Fruit fly (Drosophila melanogaster) whole organism, embryonic: Measurements from ENCODE around the gene Acsx1L.

Experiments
- BEAF-32 ChIP-seq: fragments of 200-800 bp; sonication (Bioruptor generic); optimal IDR thresholded peaks from 3 replicates; lab custom pipeline; 2017; ENCODE audit warnings: missing biosample characterization, missing genetic modification characterization, mild to moderate bottlenecking, moderate library complexity, missing genetic modification reagents
- C15 ChIP-seq: fragments of 200-800 bp; sonication (Bioruptor generic); IDR thresholded peaks from 3 replicates; pipeline ENCODE4 v1.3.6; 2022; ENCODE audit warnings: missing biosample characterization, missing genetic modification characterization
- CG10654 ChIP-seq: fragments of 200-800 bp; sonication (Bioruptor generic); optimal IDR thresholded peaks from 2 replicates; lab custom pipeline; 2016; ENCODE audit warnings: missing biosample characterization, missing genetic modification characterization
- CG10959 ChIP-seq: fragments of 200-800 bp; sonication (Bioruptor generic); IDR thresholded peaks from 2 replicates; pipeline ENCODE4 v1.3.6; 2022; ENCODE audit warnings: missing biosample characterization, missing genetic modification characterization
- CG12391 ChIP-seq: fragments of 200-800 bp; sonication (Bioruptor generic); optimal IDR thresholded peaks from 3 replicates; lab custom pipeline; 2018; ENCODE audit warnings: missing biosample characterization, mild to moderate bottlenecking, missing genetic modification characterization, moderate library complexity
- CG13894 ChIP-seq: fragments of 200-800 bp; sonication (Bioruptor generic); optimal IDR thresholded peaks from 3 replicates; lab custom pipeline; 2018; ENCODE audit warnings: missing biosample characterization, mild to moderate bottlenecking, missing genetic modification characterization, moderate library complexity
- CG15696 ChIP-seq: fragments of 200-800 bp; sonication (Bioruptor generic); optimal IDR thresholded peaks from 2 replicates; lab custom pipeline; 2019; ENCODE audit warnings: missing biosample characterization, mild to moderate bottlenecking, missing genetic modification characterization, moderate library complexity
- CG16813 ChIP-seq: fragments of 200-800 bp; sonication (Bioruptor generic); IDR thresholded peaks from 3 replicates; pipeline ENCODE4 v1.3.6; 2022; ENCODE audit warnings: missing biosample characterization, missing genetic modification characterization; ENCODE audit not compliant: partially characterized antibody
- CG2889 ChIP-seq: fragments of 200-800 bp; sonication (Bioruptor generic); IDR thresholded peaks from 3 replicates; pipeline ENCODE4 v1.3.6; 2022; ENCODE audit warnings: missing biosample characterization, missing genetic modification characterization
- CG34376 ChIP-seq: fragments of 200-800 bp; sonication (Bioruptor generic); optimal IDR thresholded peaks from 2 replicates; lab custom pipeline; 2018; ENCODE audit warnings: missing biosample characterization, mild to moderate bottlenecking, missing genetic modification characterization
- CG4424 ChIP-seq: fragments of 200-800 bp; sonication (Bioruptor generic); optimal IDR thresholded peaks from 3 replicates; lab custom pipeline; 2016; ENCODE audit warnings: missing biosample characterization, missing genetic modification characterization
- CG6683 ChIP-seq: fragments of 200-800 bp; sonication (Bioruptor generic); optimal IDR thresholded peaks from 2 replicates; lab custom pipeline; 2017; ENCODE audit warnings: missing biosample characterization, mild to moderate bottlenecking, missing genetic modification characterization, missing genetic modification reagents
- CG6765 ChIP-seq: fragments of 200-800 bp; sonication (Bioruptor generic); optimal IDR thresholded peaks from 3 replicates; lab custom pipeline; 2017; ENCODE audit warnings: missing biosample characterization, mild to moderate bottlenecking, missing genetic modification characterization
- CG6791 ChIP-seq: fragments of 200-800 bp; sonication (Bioruptor generic); IDR thresholded peaks from 3 replicates; pipeline ENCODE4 v1.3.6; 2022; ENCODE audit warnings: missing biosample characterization, missing genetic modification characterization; ENCODE audit not compliant: partially characterized antibody
- CG6854 ChIP-seq: fragments of 200-800 bp; sonication (Bioruptor generic); optimal IDR thresholded peaks from 3 replicates; lab custom pipeline; 2017; ENCODE audit warnings: missing biosample characterization, mild to moderate bottlenecking, missing genetic modification characterization
- CG7987 ChIP-seq: fragments of 200-800 bp; sonication (Bioruptor generic); optimal IDR thresholded peaks from 2 replicates; lab custom pipeline; 2018; ENCODE audit warnings: missing biosample characterization, mild to moderate bottlenecking, missing genetic modification characterization, moderate library complexity
- CHES-1-like ChIP-seq: fragments of 200-800 bp; sonication (Bioruptor generic); optimal IDR thresholded peaks from 2 replicates; lab custom pipeline; 2016; ENCODE audit warnings: missing biosample characterization, missing genetic modification characterization
- Dip3 ChIP-seq: fragments of 200-800 bp; sonication (Bioruptor generic); optimal IDR thresholded peaks from 3 replicates; lab custom pipeline; 2016; ENCODE audit warnings: missing biosample characterization, missing genetic modification characterization
- Dll ChIP-seq: fragments of 200-800 bp; sonication (Bioruptor generic); IDR thresholded peaks from 4 replicates; pipeline ENCODE4 v1.3.6; 2022; ENCODE audit warnings: missing biosample characterization, missing genetic modification characterization; ENCODE audit not compliant: partially characterized antibody
- Doc3 ChIP-seq: fragments of 200-800 bp; sonication (Bioruptor generic); IDR thresholded peaks from 3 replicates; pipeline ENCODE4 v1.3.6; 2022; ENCODE audit warnings: missing biosample characterization, missing genetic modification characterization; ENCODE audit not compliant: partially characterized antibody
- GATAe ChIP-seq: fragments of 200-800 bp; sonication (Bioruptor generic); conservative IDR thresholded peaks from 2 replicates; pipeline ENCODE4 v1.3.6; 2022; ENCODE audit warnings: missing biosample characterization, missing genetic modification characterization
- HmgD ChIP-seq: fragments of 200-800 bp; sonication (Bioruptor generic); optimal IDR thresholded peaks from 3 replicates; lab custom pipeline; 2016; ENCODE audit warnings: missing biosample characterization, missing genetic modification characterization
- Hr39 ChIP-seq: fragments of >200 bp; optimal IDR thresholded peaks from 2 replicates; lab custom pipeline; 2017
- Hr78 ChIP-seq, 2 experiments: fragments of 200-800 bp in 1 of 2; fragments of >200 bp in 1 of 2; sonication (Bioruptor generic) in 1 of 2; optimal IDR thresholded peaks; 2 replicates each; lab custom pipeline; 2017 to 2019; ENCODE audit warnings: missing biosample characterization in 2 of 2, missing genetic modification characterization in 2 of 2, mild to moderate bottlenecking in 1 of 2, moderate library complexity in 1 of 2
- Lhr ChIP-seq: fragments of 200-800 bp; sonication (Bioruptor generic); optimal IDR thresholded peaks from 3 replicates; lab custom pipeline; 2017; ENCODE audit warnings: mild to moderate bottlenecking, missing biosample characterization, missing genetic modification reagents, missing genetic modification characterization
- Meics ChIP-seq: fragments of 200-800 bp; sonication (Bioruptor generic); optimal IDR thresholded peaks from 2 replicates; lab custom pipeline; 2017; ENCODE audit warnings: missing biosample characterization, mild to moderate bottlenecking, missing genetic modification characterization
- Mes4 ChIP-seq: fragments of 200-800 bp; sonication (Bioruptor generic); optimal IDR thresholded peaks from 2 replicates; lab custom pipeline; 2016; ENCODE audit warnings: missing biosample characterization, missing genetic modification characterization
- NK7.1 ChIP-seq: fragments of 200-800 bp; sonication (Bioruptor generic); optimal IDR thresholded peaks from 3 replicates; lab custom pipeline; 2016; ENCODE audit warnings: missing biosample characterization, missing genetic modification characterization
- Sox100B ChIP-seq: fragments of 200-800 bp; sonication (Bioruptor generic); optimal IDR thresholded peaks from 3 replicates; lab custom pipeline; 2018; ENCODE audit warnings: missing biosample characterization, mild to moderate bottlenecking, missing genetic modification characterization
- Trl ChIP-seq, 3 experiments: fragments of >200 bp in 2 of 3; fragments of 200-800 bp in 1 of 3; sonication (Bioruptor generic) in 1 of 3; optimal IDR thresholded peaks; 2 replicates in 1 of 3; 3 replicates in 2 of 3; lab custom pipeline; 2016 to 2017; ENCODE audit warnings: missing biosample characterization in 1 of 3, missing genetic modification characterization in 1 of 3
- abd-A ChIP-seq: fragments of 200-800 bp; sonication (Bioruptor generic); optimal IDR thresholded peaks from 3 replicates; lab custom pipeline; 2019; ENCODE audit warnings: missing biosample characterization, mild to moderate bottlenecking, missing genetic modification characterization, moderate library complexity
- chinmo ChIP-seq: fragments of 200-800 bp; sonication (Bioruptor generic); IDR thresholded peaks from 4 replicates; pipeline ENCODE4 v1.3.6; 2022; ENCODE audit warnings: missing biosample characterization, missing genetic modification characterization; ENCODE audit not compliant: partially characterized antibody
- da ChIP-seq: fragments of 200-800 bp; sonication (Bioruptor generic); optimal IDR thresholded peaks from 2 replicates; lab custom pipeline; 2016; ENCODE audit warnings: missing biosample characterization, missing genetic modification characterization
- dysf ChIP-seq: fragments of 200-800 bp; sonication (Bioruptor generic); IDR thresholded peaks from 3 replicates; pipeline ENCODE4 v1.3.6; 2022; ENCODE audit warnings: missing biosample characterization, missing genetic modification characterization
- grn ChIP-seq: fragments of 200-800 bp; sonication (Bioruptor generic); optimal IDR thresholded peaks from 3 replicates; lab custom pipeline; 2017; ENCODE audit warnings: missing biosample characterization, missing genetic modification characterization
- hbn ChIP-seq: fragments of 200-800 bp; sonication (Bioruptor generic); IDR thresholded peaks from 2 replicates; pipeline ENCODE4 v1.3.6; 2022; ENCODE audit warnings: missing biosample characterization, missing genetic modification characterization; ENCODE audit not compliant: partially characterized antibody
- inv ChIP-seq: fragments of 200-800 bp; sonication (Bioruptor generic); IDR thresholded peaks from 2 replicates; pipeline ENCODE4 v1.3.6; 2022; ENCODE audit warnings: missing biosample characterization, missing genetic modification characterization; ENCODE audit not compliant: partially characterized antibody
- lov ChIP-seq, 2 experiments: fragments of 200-800 bp in 1 of 2; fragments of >200 bp in 1 of 2; sonication (Bioruptor generic) in 1 of 2; IDR thresholded peaks in 1 of 2; optimal IDR thresholded peaks in 1 of 2; 2 replicates in 1 of 2; 3 replicates in 1 of 2; pipeline versions ENCODE4 v1.3.6 to Lab custom; 2017 to 2022; ENCODE audit warnings: missing biosample characterization in 1 of 2, missing genetic modification characterization in 1 of 2
- mirr ChIP-seq: fragments of 200-800 bp; sonication (Bioruptor generic); optimal IDR thresholded peaks from 3 replicates; lab custom pipeline; 2018; ENCODE audit warnings: missing biosample characterization, mild to moderate bottlenecking, missing genetic modification characterization
- mld ChIP-seq: fragments of 200-800 bp; sonication (Bioruptor generic); IDR thresholded peaks from 3 replicates; pipeline ENCODE4 v1.3.6; 2022; ENCODE audit warnings: missing biosample characterization, missing genetic modification characterization; ENCODE audit not compliant: partially characterized antibody
- nerfin-1 ChIP-seq: fragments of 200-800 bp; sonication (Bioruptor generic); optimal IDR thresholded peaks from 3 replicates; lab custom pipeline; 2019; ENCODE audit warnings: missing biosample characterization, mild to moderate bottlenecking, missing genetic modification characterization, moderate library complexity
- sd ChIP-seq: fragments of 200-800 bp; sonication (Bioruptor generic); optimal IDR thresholded peaks from 3 replicates; lab custom pipeline; 2018; ENCODE audit warnings: missing biosample characterization, mild to moderate bottlenecking, missing genetic modification characterization, moderate library complexity
- slou ChIP-seq: fragments of 200-800 bp; sonication (Bioruptor generic); optimal IDR thresholded peaks from 3 replicates; lab custom pipeline; 2016; ENCODE audit warnings: missing biosample characterization, missing genetic modification characterization
- sug ChIP-seq: fragments of 200-800 bp; optimal IDR thresholded peaks from 2 replicates; lab custom pipeline; 2019; ENCODE audit warnings: missing biosample characterization, mild to moderate bottlenecking, missing genetic modification characterization, moderate library complexity

Gene Acsx1L

dm6 chr3R:19789942-19790774, 17.1 kb upstream of the Acsx1L start (continued):
- TF ChIP-seq CG6791 (peak; percentile 91), lov (optimal IDR thresholded peaks at IDR 0.05; lab: Kevin White, UChicago) (no peak), lov (GFP tag; IDR thresholded peaks at IDR 0.05; lab: Robert Waterston, UW) (no peak), C15 (GFP tag; lab: Robert Waterston, UW) (no peak), chinmo (GFP tag; lab: Robert Waterston, UW) (peak; percentile 72; the same call in 1 of the 4 replicates), dysf (GFP tag; lab: Robert Waterston, UW) (no peak), CG12391 (tag; lab: Kevin White, UChicago) (no peak), mld (GFP tag; lab: Robert Waterston, UW) (peak; percentile 84), Sox100B (GFP tag; lab: Kevin White, UChicago) (no peak), abd-A (tag; lab: Kevin White, UChicago) (no peak), CG16813 (GFP tag; lab: Robert Waterston, UW) (peak; percentile 88), Dll (GFP tag; lab: Robert Waterston, UW) (peak; percentile 50; the same call in 2 of the 4 replicates), CG6683 (GFP tag; lab: Kevin White, UChicago) (no peak), hbn (0 out of 2 replicates have a peak, but pooled peaks have one; percentile 31), inv (GFP tag; lab: Robert Waterston, UW) (peak; percentile 29; the same call in 1 of the 2 replicates)

DNA sequence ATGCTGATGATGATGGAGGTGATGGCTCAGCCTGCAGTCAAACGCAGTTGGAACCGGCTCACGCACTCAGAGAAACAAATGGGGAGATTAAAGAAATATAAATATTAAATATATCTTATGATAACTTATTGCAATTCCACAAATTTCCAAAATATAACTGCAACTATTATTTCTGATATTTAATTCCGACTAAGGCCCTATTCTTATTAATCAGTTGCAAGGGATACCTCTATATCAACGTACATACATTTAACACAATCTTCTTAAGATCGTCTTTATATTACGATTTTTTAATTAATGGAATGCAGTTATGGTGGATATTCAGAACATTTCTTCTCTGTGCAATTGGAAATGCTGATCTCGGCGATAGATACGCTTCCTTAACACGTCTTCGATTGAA, 15.7 kb upstream of the Acsx1L start:
- no peak for TF ChIP-seq NK7.1 (GFP tag; lab: Kevin White, UChicago)
- TF ChIP-seq CG7987 (GFP tag; lab: Kevin White, UChicago): no peak
- no peak for TF ChIP-seq Trl (optimal IDR thresholded peaks at IDR 0.05; lab: Kevin White, UChicago)
- TF ChIP-seq Trl (GFP tag; optimal IDR thresholded peaks at IDR 0.05; lab: Kevin White, UChicago): no peak
- TF ChIP-seq CG10654 (GFP tag; lab: Kevin White, UChicago): no peak
- TF ChIP-seq CG6854 (GFP tag; lab: Kevin White, UChicago): no peak
- no peak for TF ChIP-seq CG10959 (GFP tag; lab: Robert Waterston, UW)
- TF ChIP-seq CG6765: no peak
- no peak for TF ChIP-seq Doc3 (GFP tag; lab: Robert Waterston, UW)
- TF ChIP-seq CG13894 (tag; lab: Kevin White, UChicago): no peak
- no peak for TF ChIP-seq Dip3 (GFP tag; lab: Kevin White, UChicago)
- no peak for TF ChIP-seq CG4424 (GFP tag; lab: Kevin White, UChicago)
- no peak for TF ChIP-seq Hr39
- no peak for TF ChIP-seq CG2889
- TF ChIP-seq CG34376 (GFP tag; lab: Kevin White, UChicago): no peak

DNA sequence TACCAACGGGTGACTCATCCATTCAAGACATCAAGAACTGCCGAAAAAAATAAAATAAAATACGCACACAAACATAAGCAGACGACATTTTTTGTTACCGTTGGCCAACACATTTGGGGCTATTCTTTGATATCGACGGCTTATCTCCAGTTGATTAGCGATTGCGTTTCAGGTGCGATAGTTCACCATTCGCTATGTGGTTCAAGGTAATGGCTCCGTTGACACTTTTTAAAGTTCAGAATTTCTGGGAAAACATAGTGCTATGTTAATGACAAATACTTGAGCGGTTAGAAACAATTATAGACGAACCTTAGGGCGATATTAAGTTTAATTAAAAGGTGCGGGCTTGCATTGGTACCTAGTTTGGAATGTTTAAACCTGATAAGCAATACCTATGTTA, 12.4 kb upstream of the Acsx1L start:
- TF ChIP-seq nerfin-1 (tag; lab: Kevin White, UChicago): no peak
- TF ChIP-seq CG6791: no peak
- 0 out of 2 replicates have a peak, but pooled peaks have one; percentile 15 for TF ChIP-seq GATAe
- no peak for TF ChIP-seq HmgD (GFP tag; lab: Kevin White, UChicago)
- TF ChIP-seq grn: peak; percentile 78
- no peak for TF ChIP-seq CG15696 (tag; lab: Kevin White, UChicago)
- TF ChIP-seq BEAF-32 (GFP tag; lab: Kevin White, UChicago): peak; percentile 4
- TF ChIP-seq Dll (GFP tag; lab: Robert Waterston, UW): no peak
- TF ChIP-seq mirr (GFP tag; lab: Kevin White, UChicago): peak; percentile 64
- no peak for TF ChIP-seq Meics (GFP tag; lab: Kevin White, UChicago)
- no peak for TF ChIP-seq Mes4 (GFP tag; lab: Kevin White, UChicago)
- peak; percentile 78 for TF ChIP-seq sd
- peak; percentile 67 for TF ChIP-seq sug (tag; lab: Kevin White, UChicago)
- no peak for TF ChIP-seq Lhr (GFP tag; lab: Kevin White, UChicago)
- TF ChIP-seq Hr78 (GFP tag; optimal IDR thresholded peaks at IDR 0.05; lab: Kevin White, UChicago): peak in 1 of 2 experiments; percentile 95
- no peak for TF ChIP-seq Dip3 (GFP tag; lab: Kevin White, UChicago)
- TF ChIP-seq slou: no peak
- TF ChIP-seq da: no peak
- TF ChIP-seq CHES-1-like (GFP tag; lab: Kevin White, UChicago): no peak
